Fruit fly (Drosophila melanogaster) whole organism, embryonic: Measurements from ENCODE around the gene Hr83.

Source experiments
- Atf6 ChIP-seq: fragments of 200-800 bp; sonication (Bioruptor generic); IDR thresholded peaks from 2 replicates; pipeline ENCODE4 v1.3.6; 2022; ENCODE audit warnings: missing biosample characterization, missing genetic modification characterization
- B-H1 ChIP-seq: fragments of 200-800 bp; sonication (Bioruptor generic); IDR thresholded peaks from 3 replicates; pipeline ENCODE4 v1.3.6; 2022; ENCODE audit warnings: missing biosample characterization, missing genetic modification characterization
- Bdp1 ChIP-seq: fragments of 200-800 bp; sonication (Bioruptor generic); optimal IDR thresholded peaks from 3 replicates; lab custom pipeline; 2016; ENCODE audit warnings: missing biosample characterization, missing genetic modification characterization
- CG10267 ChIP-seq: fragments of 200-800 bp; sonication (Bioruptor generic); optimal IDR thresholded peaks from 2 replicates; lab custom pipeline; 2018; ENCODE audit warnings: missing biosample characterization, mild to moderate bottlenecking, missing genetic modification characterization, moderate library complexity
- CG11456 ChIP-seq: fragments of 200-800 bp; sonication (Bioruptor generic); IDR thresholded peaks from 3 replicates; pipeline ENCODE4 v1.3.6; 2022; ENCODE audit warnings: missing biosample characterization, missing genetic modification characterization
- CG11504 ChIP-seq: fragments of 200-800 bp; sonication (Bioruptor generic); optimal IDR thresholded peaks from 3 replicates; lab custom pipeline; 2019; ENCODE audit warnings: missing biosample characterization, mild to moderate bottlenecking, missing genetic modification characterization, moderate library complexity
- CG13424 ChIP-seq: fragments of 200-800 bp; sonication (Bioruptor generic); optimal IDR thresholded peaks from 2 replicates; lab custom pipeline; 2019; ENCODE audit warnings: missing biosample characterization, mild to moderate bottlenecking, missing genetic modification characterization, moderate library complexity
- CG14860 ChIP-seq: fragments of 200-800 bp; sonication (Bioruptor generic); IDR thresholded peaks from 3 replicates; pipeline ENCODE4 v1.3.6; 2022; ENCODE audit warnings: missing biosample characterization, missing genetic modification characterization; ENCODE audit not compliant: partially characterized antibody
- CG1602 ChIP-seq: fragments of 200-800 bp; sonication (Bioruptor generic); optimal IDR thresholded peaks from 3 replicates; lab custom pipeline; 2016; ENCODE audit warnings: missing biosample characterization, missing genetic modification characterization
- CG17385 ChIP-seq: fragments of 200-800 bp; sonication (Bioruptor generic); optimal IDR thresholded peaks from 3 replicates; lab custom pipeline; 2018; ENCODE audit warnings: missing biosample characterization, mild to moderate bottlenecking, missing genetic modification characterization
- CG17912 ChIP-seq: fragments of 200-800 bp; sonication (Bioruptor generic); optimal IDR thresholded peaks from 2 replicates; lab custom pipeline; 2018; ENCODE audit warnings: missing biosample characterization, mild to moderate bottlenecking, missing genetic modification characterization
- CG31365 ChIP-seq: fragments of 200-800 bp; sonication (Bioruptor generic); optimal IDR thresholded peaks from 2 replicates; lab custom pipeline; 2018; ENCODE audit warnings: missing biosample characterization, mild to moderate bottlenecking, missing genetic modification characterization
- CG5953 ChIP-seq: fragments of 200-800 bp; sonication (Bioruptor generic); IDR thresholded peaks from 2 replicates; pipeline ENCODE4 v1.3.6; 2022; ENCODE audit warnings: missing biosample characterization, missing genetic modification characterization
- CG6272 ChIP-seq: fragments of 200-800 bp; sonication (Bioruptor generic); IDR thresholded peaks from 2 replicates; pipeline ENCODE4 v1.3.6; 2022; ENCODE audit warnings: missing biosample characterization, missing genetic modification characterization
- CG6654 ChIP-seq: fragments of 200-800 bp; sonication (Bioruptor generic); optimal IDR thresholded peaks from 2 replicates; lab custom pipeline; 2017; ENCODE audit warnings: missing biosample characterization, mild to moderate bottlenecking, missing genetic modification characterization
- CG7372 ChIP-seq: fragments of 200-800 bp; sonication (Bioruptor generic); IDR thresholded peaks from 2 replicates; pipeline ENCODE4 v1.3.6; 2022; ENCODE audit warnings: missing biosample characterization, missing genetic modification characterization
- CG7745 ChIP-seq: fragments of 200-800 bp; sonication (Bioruptor generic); optimal IDR thresholded peaks from 2 replicates; lab custom pipeline; 2018; ENCODE audit warnings: missing biosample characterization, mild to moderate bottlenecking, missing genetic modification characterization, moderate library complexity
- CG8281 ChIP-seq: fragments of 200-800 bp; sonication (Bioruptor generic); optimal IDR thresholded peaks from 2 replicates; lab custom pipeline; 2018; ENCODE audit warnings: missing biosample characterization, mild to moderate bottlenecking, missing genetic modification characterization, moderate library complexity
- CG8388 ChIP-seq: fragments of 200-800 bp; sonication (Bioruptor generic); optimal IDR thresholded peaks from 2 replicates; lab custom pipeline; 2019; ENCODE audit warnings: missing biosample characterization, mild to moderate bottlenecking, missing genetic modification characterization, moderate library complexity
- CG8765 ChIP-seq: fragments of 200-800 bp; sonication (Bioruptor generic); IDR thresholded peaks from 2 replicates; pipeline ENCODE4 v1.3.6; 2022; ENCODE audit warnings: missing biosample characterization, missing genetic modification characterization
- CG9215 ChIP-seq: fragments of 200-800 bp; sonication (Bioruptor generic); IDR thresholded peaks from 2 replicates; pipeline ENCODE4 v1.3.6; 2022; ENCODE audit warnings: missing biosample characterization, missing genetic modification characterization
- CG9876 ChIP-seq: fragments of 200-800 bp; sonication (Bioruptor generic); optimal IDR thresholded peaks from 2 replicates; lab custom pipeline; 2016; ENCODE audit warnings: missing biosample characterization, missing genetic modification characterization
- D ChIP-seq, 2 experiments: fragments of 200-800 bp in 1 of 2; fragments of >200 bp in 1 of 2; sonication (Bioruptor generic) in 1 of 2; optimal IDR thresholded peaks; 2 replicates in 1 of 2; 3 replicates in 1 of 2; lab custom pipeline; 2017; ENCODE audit warnings: mild to moderate bottlenecking in 1 of 2, missing biosample characterization in 1 of 2, missing genetic modification characterization in 1 of 2, missing genetic modification reagents in 1 of 2
- Dref ChIP-seq: fragments of 200-800 bp; sonication (Bioruptor generic); IDR thresholded peaks from 2 replicates; pipeline ENCODE4 v1.3.6; 2022; ENCODE audit warnings: missing biosample characterization, missing genetic modification characterization
- HLHmδ ChIP-seq: fragments of 200-800 bp; sonication (Bioruptor generic); optimal IDR thresholded peaks from 2 replicates; lab custom pipeline; 2018; ENCODE audit warnings: missing biosample characterization, mild to moderate bottlenecking, missing genetic modification characterization, moderate library complexity
- Hmr ChIP-seq: fragments of 200-800 bp; sonication (Bioruptor generic); optimal IDR thresholded peaks from 3 replicates; lab custom pipeline; 2017; ENCODE audit warnings: mild to moderate bottlenecking, missing biosample characterization, missing genetic modification reagents, missing genetic modification characterization
- Med ChIP-seq: fragments of 200-800 bp; sonication (Bioruptor generic); peaks from one replicate; lab custom pipeline; 2016; ENCODE audit warnings: missing biosample characterization, missing genetic modification characterization, mild to moderate bottlenecking, inconsistent platforms, moderate library complexity
- NC2β ChIP-seq: fragments of 200-800 bp; sonication (Bioruptor generic); optimal IDR thresholded peaks from 2 replicates; lab custom pipeline; 2016; ENCODE audit warnings: missing biosample characterization, missing genetic modification characterization
- NfI ChIP-seq: fragments of 200-800 bp; sonication (Bioruptor generic); optimal IDR thresholded peaks from 3 replicates; lab custom pipeline; 2018; ENCODE audit warnings: missing biosample characterization, mild to moderate bottlenecking, missing genetic modification characterization, moderate library complexity
- Spps ChIP-seq: fragments of 200-800 bp; sonication (Bioruptor generic); optimal IDR thresholded peaks from 2 replicates; lab custom pipeline; 2018; ENCODE audit warnings: missing biosample characterization, mild to moderate bottlenecking, missing genetic modification characterization
- bsh ChIP-seq, 2 experiments: fragments of 200-800 bp; sonication (Bioruptor generic); optimal IDR thresholded peaks; 2 replicates each; lab custom pipeline; 2017 to 2018; ENCODE audit warnings: mild to moderate bottlenecking in 2 of 2, missing biosample characterization in 2 of 2, missing genetic modification characterization in 2 of 2, moderate library complexity in 1 of 2
- cas ChIP-seq: fragments of 200-800 bp; sonication (Bioruptor generic); IDR thresholded peaks from 2 replicates; pipeline ENCODE4 v1.3.6; 2022; ENCODE audit warnings: missing biosample characterization, missing genetic modification characterization
- crp ChIP-seq, 2 experiments: fragments of 200-800 bp; sonication (Bioruptor generic); optimal IDR thresholded peaks; 2 replicates in 1 of 2; 3 replicates in 1 of 2; lab custom pipeline; 2017; ENCODE audit warnings: missing biosample characterization in 2 of 2, missing genetic modification characterization in 2 of 2, mild to moderate bottlenecking in 1 of 2, moderate library complexity in 1 of 2
- dimm ChIP-seq: fragments of 200-800 bp; sonication (Bioruptor generic); IDR thresholded peaks from 2 replicates; pipeline ENCODE4 v1.3.6; 2022; ENCODE audit warnings: missing biosample characterization, missing genetic modification characterization
- fu2 ChIP-seq: fragments of 200-800 bp; sonication (Bioruptor generic); optimal IDR thresholded peaks from 2 replicates; lab custom pipeline; 2016; ENCODE audit warnings: missing biosample characterization, missing genetic modification characterization
- hbn ChIP-seq: fragments of 200-800 bp; sonication (Bioruptor generic); IDR thresholded peaks from 2 replicates; pipeline ENCODE4 v1.3.6; 2022; ENCODE audit warnings: missing biosample characterization, missing genetic modification characterization; ENCODE audit not compliant: partially characterized antibody
- ind ChIP-seq: fragments of 200-800 bp; sonication (Bioruptor generic); optimal IDR thresholded peaks from 3 replicates; lab custom pipeline; 2016; ENCODE audit warnings: missing biosample characterization, missing genetic modification characterization
- lab ChIP-seq: fragments of 200-800 bp; sonication (Bioruptor generic); optimal IDR thresholded peaks from 3 replicates; lab custom pipeline; 2017; ENCODE audit warnings: missing biosample characterization, missing genetic modification characterization, mild to moderate bottlenecking, moderate library complexity, missing genetic modification reagents
- lmd ChIP-seq: fragments of 200-800 bp; sonication (Bioruptor generic); IDR thresholded peaks from 2 replicates; pipeline ENCODE4 v1.3.6; 2022; ENCODE audit warnings: missing biosample characterization, missing genetic modification characterization
- pnt ChIP-seq: fragments of 200-800 bp; sonication (Bioruptor generic); optimal IDR thresholded peaks from 3 replicates; lab custom pipeline; 2016; ENCODE audit warnings: missing biosample characterization, missing genetic modification characterization
- psq ChIP-seq: fragments of 200-800 bp; sonication (Bioruptor generic); optimal IDR thresholded peaks from 2 replicates; lab custom pipeline; 2017; ENCODE audit warnings: missing biosample characterization, missing genetic modification characterization
- sens ChIP-seq: fragments of 200-800 bp; sonication (Bioruptor generic); peaks from one replicate; lab custom pipeline; 2016; ENCODE audit warnings: missing biosample characterization, missing genetic modification characterization
- sisA ChIP-seq: fragments of 200-800 bp; sonication (Bioruptor generic); IDR thresholded peaks from 2 replicates; pipeline ENCODE4 v1.3.6; 2022; ENCODE audit warnings: missing biosample characterization, missing genetic modification characterization
- ssp ChIP-seq: fragments of 200-800 bp; sonication (Bioruptor generic); IDR thresholded peaks from 2 replicates; pipeline ENCODE4 v1.3.6; 2022; ENCODE audit warnings: missing biosample characterization, missing genetic modification characterization
- tap ChIP-seq: fragments of 200-800 bp; optimal IDR thresholded peaks from 3 replicates; lab custom pipeline; 2019; ENCODE audit warnings: missing biosample characterization, mild to moderate bottlenecking, missing genetic modification characterization, moderate library complexity
- tll ChIP-seq, 2 experiments: fragments of 200-800 bp in 1 of 2; fragments of >200 bp in 1 of 2; sonication (Bioruptor generic) in 1 of 2; optimal IDR thresholded peaks; 2 replicates each; lab custom pipeline; 2017 to 2019; ENCODE audit warnings: missing biosample characterization in 2 of 2, missing genetic modification characterization in 2 of 2, mild to moderate bottlenecking in 1 of 2, moderate library complexity in 1 of 2
- vnd ChIP-seq: fragments of 200-800 bp; sonication (Bioruptor generic); IDR thresholded peaks from 3 replicates; pipeline ENCODE4 v1.3.6; 2022; ENCODE audit warnings: missing biosample characterization, missing genetic modification characterization; ENCODE audit not compliant: partially characterized antibody
- wek ChIP-seq: fragments of 200-800 bp; sonication (Bioruptor generic); optimal IDR thresholded peaks from 3 replicates; lab custom pipeline; 2018; ENCODE audit warnings: missing biosample characterization, mild to moderate bottlenecking, missing genetic modification characterization, moderate library complexity
- zfh1 ChIP-seq: fragments of 200-800 bp; sonication (Bioruptor generic); IDR thresholded peaks from 3 replicates; pipeline ENCODE4 v1.3.6; 2022; ENCODE audit warnings: missing biosample characterization, missing genetic modification characterization

Gene Hr83

DNA sequence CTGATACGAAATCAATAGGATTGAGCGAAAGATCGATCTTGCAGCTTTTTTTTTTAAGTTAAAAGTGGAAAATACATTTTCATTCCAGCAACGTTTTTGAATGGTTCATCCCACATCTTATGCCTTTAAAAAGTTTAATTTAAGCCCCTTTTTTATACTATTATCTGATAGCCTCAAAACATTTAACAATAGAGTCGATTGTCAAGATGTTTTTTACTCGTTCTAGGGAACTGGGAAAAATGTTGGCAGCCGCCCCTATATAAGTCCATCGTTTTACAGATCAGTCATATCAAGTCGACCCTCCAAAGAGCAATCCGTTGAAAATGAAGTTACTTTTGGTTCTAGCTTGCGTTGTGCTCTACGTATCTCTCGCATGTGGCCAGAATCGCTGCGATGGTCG is 28.5 kb downstream of the Hr83 start, which contains the start of gene CG42537:
CG42537 (plus strand) TSS at position 301 of the 400 bp plus-strand sequence.
- TF ChIP-seq pnt (GFP tag; lab: Kevin White, UChicago) (no peak), sens (GFP tag; lab: Kevin White, UChicago) (peak; percentile 53)
- TF ChIP-seq, all 482 proteins: peak for 1

DNA sequence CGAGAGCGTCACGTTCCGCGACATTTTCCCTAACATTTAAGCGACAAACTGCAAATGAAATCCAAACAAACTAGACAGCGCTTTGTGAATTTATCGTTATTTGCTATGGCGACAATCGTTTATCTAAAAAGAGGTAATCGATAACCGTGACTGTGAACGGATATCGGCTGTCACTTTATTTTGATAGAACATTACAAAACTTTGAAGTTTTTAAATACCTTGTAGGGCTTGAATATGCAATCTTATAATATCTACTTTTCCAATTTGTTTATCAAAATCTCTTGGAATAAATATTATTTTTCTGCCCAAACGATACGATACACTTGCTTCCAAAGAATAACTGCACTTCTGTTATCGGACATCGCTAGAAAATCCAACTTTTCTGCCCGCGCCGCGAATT is 31.1 kb downstream of the Hr83 start, which contains the start of the genes CG1024 and TfIIFalpha:
CG1024 (minus strand) TSS at position 200 of the 400 bp plus-strand sequence.
TfIIFalpha (plus strand) TSS at position 339 of the 400 bp plus-strand sequence.
- TF ChIP-seq tll (GFP tag; optimal IDR thresholded peaks at IDR 0.05; lab: Kevin White, UChicago) (no peak), CG6272 (no peak), ssp (no peak), CG14860 (GFP tag; lab: Robert Waterston, UW) (peak; percentile 95), cas (GFP tag; lab: Robert Waterston, UW) (no peak), CG11504 (tag; lab: Kevin White, UChicago) (no peak), CG8765 (no peak), HLHmδ (GFP tag; lab: Kevin White, UChicago) (no peak), Spps (tag; lab: Kevin White, UChicago) (no peak), NfI (GFP tag; lab: Kevin White, UChicago) (no peak), CG13424 (tag; lab: Kevin White, UChicago) (peak; percentile 27), zfh1 (no peak), Dref (peak; percentile 78), Atf6 (0 out of 2 replicates have a peak, but pooled peaks have one; percentile 9), Bdp1 (GFP tag; lab: Kevin White, UChicago) (no peak), CG11456 (GFP tag; lab: Robert Waterston, UW) (no peak), vnd (GFP tag; lab: Robert Waterston, UW) (peak; percentile 84), CG5953 (no peak), CG10267 (tag; lab: Kevin White, UChicago) (peak; percentile 29), fu2 (no peak), B-H1 (no peak), tap (no peak), CG17912 (GFP tag; lab: Kevin White, UChicago) (no peak), CG8281 (tag; lab: Kevin White, UChicago) (no peak), CG9876 (no peak), bsh (GFP tag; optimal IDR thresholded peaks at IDR 0.05; lab: Kevin White, UChicago) (no peak), NC2β (GFP tag; lab: Kevin White, UChicago) (no peak), dimm (GFP tag; lab: Robert Waterston, UW) (no peak), ind (GFP tag; lab: Kevin White, UChicago) (no peak), wek (GFP tag; lab: Kevin White, UChicago) (no peak), CG1602 (GFP tag; lab: Kevin White, UChicago) (no peak), sisA (GFP tag; lab: Robert Waterston, UW) (no peak), crp (GFP tag; optimal IDR thresholded peaks at IDR 0.05; lab: Kevin White, UChicago) (no peak), CG7745 (tag; lab: Kevin White, UChicago) (no peak), lmd (GFP tag; lab: Robert Waterston, UW) (no peak), CG6654 (GFP tag; lab: Kevin White, UChicago) (no peak), CG17385 (GFP tag; lab: Kevin White, UChicago) (no peak), psq (GFP tag; lab: Kevin White, UChicago) (no peak), Hmr (GFP tag; lab: Kevin White, UChicago) (no peak), CG31365 (tag; lab: Kevin White, UChicago) (no peak), D (optimal IDR thresholded peaks at IDR 0.05; lab: Kevin White, UChicago) (no peak), D (GFP tag; optimal IDR thresholded peaks at IDR 0.05; lab: Kevin White, UChicago) (no peak), CG9215 (GFP tag; lab: Robert Waterston, UW) (no peak), hbn (peak; percentile 91), CG8388 (GFP tag; lab: Kevin White, UChicago) (no peak), Med (GFP tag; lab: Kevin White, UChicago) (peak; percentile 49), lab (GFP tag; lab: Kevin White, UChicago) (no peak), CG7372 (no peak)
